Worm (Caenorhabditis elegans) whole organism, L1 larva: ENCODE results near the gene srx-74.

Source experiments
- C04F5.9 ChIP-seq: sonication (generic microtip); optimal IDR thresholded peaks from 2 replicates; lab custom pipeline; 2016; ENCODE audit warnings: missing genetic modification characterization, missing compliant biosample characterization
- C34B4.2 ChIP-seq: sonication (generic microtip); optimal IDR thresholded peaks from 2 replicates; lab custom pipeline; 2017; ENCODE audit warnings: mild to moderate bottlenecking, missing genetic modification characterization, missing compliant biosample characterization
- Y116A8C.19 ChIP-seq: sonication (generic microtip); optimal IDR thresholded peaks from 2 replicates; lab custom pipeline; 2016; ENCODE audit warnings: missing compliant biosample characterization, missing genetic modification characterization, borderline replicate concordance
- aha-1 ChIP-seq: fragments of 150-350 bp; optimal IDR thresholded peaks from 2 replicates; lab custom pipeline; 2014; ENCODE audit warnings: missing biosample characterization, missing genetic modification characterization
- ama-1 ChIP-seq: fragments of 150-350 bp; optimal IDR thresholded peaks from 2 replicates; lab custom pipeline; 2014
- blmp-1 ChIP-seq: fragments of 150-350 bp; optimal IDR thresholded peaks from 2 replicates; lab custom pipeline; 2014; ENCODE audit warnings: missing biosample characterization, missing genetic modification characterization
- ceh-8 ChIP-seq: fragments of 200-800 bp; sonication (Bioruptor generic); optimal IDR thresholded peaks from 2 replicates; lab custom pipeline; 2018; ENCODE audit warnings: mild to moderate bottlenecking, missing genetic modification characterization, moderate library complexity, missing compliant biosample characterization
- ceh-88 ChIP-seq: fragments of 200-800 bp; sonication (Bioruptor generic); IDR thresholded peaks from 2 replicates; pipeline ENCODE4 v1.3.6; 2022; ENCODE audit warnings: missing genetic modification characterization, missing compliant biosample characterization
- ces-1 ChIP-seq: fragments of 150-350 bp; optimal IDR thresholded peaks from 2 replicates; lab custom pipeline; 2014; ENCODE audit warnings: missing biosample characterization, missing genetic modification reagents, missing genetic modification characterization
- dpl-1 ChIP-seq, 3 experiments: fragments of 150-350 bp in 2 of 3; sonication (generic microtip) in 1 of 3; optimal IDR thresholded peaks; 2 replicates each; lab custom pipeline; 2014 to 2017; ENCODE audit warnings: missing biosample characterization in 3 of 3, missing genetic modification characterization in 3 of 3, missing genetic modification reagents in 3 of 3
- efl-3 ChIP-seq: fragments of 200-800 bp; sonication (Bioruptor generic); optimal IDR thresholded peaks from 2 replicates; lab custom pipeline; 2018; ENCODE audit warnings: mild to moderate bottlenecking, missing genetic modification characterization, missing compliant biosample characterization
- egl-13 ChIP-seq: sonication (generic microtip); optimal IDR thresholded peaks from 2 replicates; lab custom pipeline; 2016; ENCODE audit warnings: missing genotype, missing genetic modification reagents, missing genetic modification characterization, missing compliant biosample characterization
- egl-27 ChIP-seq, 2 experiments: fragments of 150-350 bp in 1 of 2; sonication (generic microtip); optimal IDR thresholded peaks; 3 replicates each; lab custom pipeline; 2017 to 2018; ENCODE audit warnings: missing biosample characterization in 2 of 2, missing genetic modification characterization in 2 of 2, missing genetic modification reagents in 2 of 2
- elt-2 ChIP-seq: sonication (generic microtip); optimal IDR thresholded peaks from 2 replicates; lab custom pipeline; 2016; ENCODE audit warnings: missing genetic modification characterization, mild to moderate bottlenecking, inconsistent platforms, missing compliant biosample characterization, missing genetic modification reagents
- fkh-4 ChIP-seq: sonication (generic microtip); optimal IDR thresholded peaks from 2 replicates; lab custom pipeline; 2016; ENCODE audit warnings: missing compliant biosample characterization, missing genetic modification characterization, borderline replicate concordance
- fkh-8 ChIP-seq: sonication (generic microtip); optimal IDR thresholded peaks from 2 replicates; lab custom pipeline; 2016; ENCODE audit warnings: mild to moderate bottlenecking, missing genetic modification characterization, missing compliant biosample characterization
- grh-1 ChIP-seq: fragments of 200-800 bp; sonication (Bioruptor generic); IDR thresholded peaks from 2 replicates; pipeline ENCODE4 v1.3.6; 2022; ENCODE audit warnings: missing genetic modification reagents, missing genetic modification characterization, missing compliant biosample characterization
- hpl-2 ChIP-seq: fragments of 150-350 bp; optimal IDR thresholded peaks from 2 replicates; lab custom pipeline; 2014; ENCODE audit warnings: missing biosample characterization, missing genetic modification reagents, missing genetic modification characterization
- irx-1 ChIP-seq: sonication (generic microtip); optimal IDR thresholded peaks from 2 replicates; lab custom pipeline; 2016; ENCODE audit warnings: missing genetic modification characterization, missing compliant biosample characterization
- isw-1 ChIP-seq: fragments of 200-800 bp; sonication (Bioruptor generic); IDR thresholded peaks from 2 replicates; pipeline ENCODE4 v1.3.6; 2022; ENCODE audit warnings: missing genetic modification characterization, missing compliant biosample characterization
- jun-1 ChIP-seq: fragments of 150-350 bp; optimal IDR thresholded peaks from 2 replicates; lab custom pipeline; 2014; ENCODE audit warnings: missing biosample characterization, missing genetic modification reagents, missing genetic modification characterization
- lin-13 ChIP-seq: fragments of 150-350 bp; optimal IDR thresholded peaks from 2 replicates; lab custom pipeline; 2014; ENCODE audit warnings: missing biosample characterization, missing genetic modification reagents, missing genetic modification characterization
- lin-14 ChIP-seq: fragments of 200-800 bp; sonication (Bioruptor generic); optimal IDR thresholded peaks from 2 replicates; lab custom pipeline; 2018; ENCODE audit warnings: mild to moderate bottlenecking, missing genetic modification characterization, moderate library complexity, missing compliant biosample characterization
- lin-39 ChIP-seq: fragments of 150-350 bp; optimal IDR thresholded peaks from 2 replicates; lab custom pipeline; 2014; ENCODE audit warnings: missing biosample characterization, missing genetic modification reagents, missing genetic modification characterization
- lir-3 ChIP-seq: sonication (generic microtip); optimal IDR thresholded peaks from 2 replicates; lab custom pipeline; 2016; ENCODE audit warnings: mild to moderate bottlenecking, missing genetic modification characterization, moderate library complexity, missing compliant biosample characterization; ENCODE audit not compliant: poor library complexity
- lsy-2 ChIP-seq, 2 experiments: fragments of 150-350 bp; optimal IDR thresholded peaks; 2 replicates each; lab custom pipeline; 2014; ENCODE audit warnings: missing biosample characterization in 2 of 2, missing genetic modification characterization in 2 of 2
- mab-9 ChIP-seq: fragments of 200-800 bp; sonication (Bioruptor generic); IDR thresholded peaks from 2 replicates; pipeline ENCODE4 v1.3.6; 2022; ENCODE audit warnings: missing genetic modification reagents, missing genetic modification characterization, missing compliant biosample characterization
- mdl-1 ChIP-seq, 2 experiments: fragments of 150-350 bp; optimal IDR thresholded peaks; 2 replicates each; lab custom pipeline; 2014 to 2017; ENCODE audit warnings: missing biosample characterization in 2 of 2, missing genetic modification characterization in 2 of 2, inconsistent platforms in 1 of 2
- mef-2 ChIP-seq: fragments of 150-350 bp; optimal IDR thresholded peaks from 2 replicates; lab custom pipeline; 2014; ENCODE audit warnings: missing biosample characterization, missing genetic modification characterization
- mep-1 ChIP-seq: fragments of 150-350 bp; optimal IDR thresholded peaks from 2 replicates; lab custom pipeline; 2014; ENCODE audit warnings: missing biosample characterization, missing genetic modification characterization
- nhr-11 ChIP-seq: fragments of 150-350 bp; optimal IDR thresholded peaks from 2 replicates; lab custom pipeline; 2014; ENCODE audit warnings: missing biosample characterization, missing genetic modification characterization
- nhr-19 ChIP-seq: fragments of 200-800 bp; sonication (Bioruptor generic); conservative IDR thresholded peaks from 2 replicates; pipeline ENCODE4 v1.3.6; 2022; ENCODE audit warnings: missing genetic modification characterization, missing compliant biosample characterization
- nhr-237 ChIP-seq: fragments of 150-350 bp; optimal IDR thresholded peaks from 2 replicates; lab custom pipeline; 2014; ENCODE audit warnings: missing biosample characterization, missing genetic modification characterization
- nhr-28 ChIP-seq: fragments of 150-350 bp; optimal IDR thresholded peaks from 2 replicates; lab custom pipeline; 2014; ENCODE audit warnings: missing biosample characterization, missing genetic modification characterization
- nhr-47 ChIP-seq: sonication (generic microtip); optimal IDR thresholded peaks from 2 replicates; lab custom pipeline; 2016; ENCODE audit warnings: mild to moderate bottlenecking, missing genetic modification characterization, moderate library complexity, missing compliant biosample characterization
- nhr-71 ChIP-seq: sonication (generic microtip); optimal IDR thresholded peaks from 2 replicates; lab custom pipeline; 2016; ENCODE audit warnings: mild to moderate bottlenecking, missing genetic modification characterization, moderate library complexity, missing compliant biosample characterization
- nhr-76 ChIP-seq: sonication (generic microtip); optimal IDR thresholded peaks from 2 replicates; lab custom pipeline; 2017; ENCODE audit warnings: missing biosample characterization, missing genetic modification characterization
- nhr-77 ChIP-seq: fragments of 150-350 bp; optimal IDR thresholded peaks from 2 replicates; lab custom pipeline; 2014; ENCODE audit warnings: missing biosample characterization, missing genetic modification characterization
- nhr-84 ChIP-seq: sonication (generic microtip); optimal IDR thresholded peaks from 2 replicates; lab custom pipeline; 2017; ENCODE audit warnings: missing biosample characterization, missing genetic modification characterization
- nhr-85 ChIP-seq: sonication (generic microtip); peaks from one replicate; lab custom pipeline; 2016; ENCODE audit warnings: missing genetic modification characterization, inconsistent platforms, missing compliant biosample characterization
- nhr-90 ChIP-seq: sonication (generic microtip); optimal IDR thresholded peaks from 2 replicates; lab custom pipeline; 2016; ENCODE audit warnings: mild to moderate bottlenecking, missing genetic modification characterization, missing compliant biosample characterization; ENCODE audit not compliant: poor library complexity
- pag-3 ChIP-seq: sonication (generic microtip); optimal IDR thresholded peaks from 2 replicates; lab custom pipeline; 2017; ENCODE audit warnings: missing genetic modification characterization, mild to moderate bottlenecking, missing compliant biosample characterization, antibody characterized with exemption, borderline replicate concordance; ENCODE audit not compliant: insufficient read depth
- pax-3 ChIP-seq: fragments of 200-800 bp; sonication (Bioruptor generic); optimal IDR thresholded peaks from 2 replicates; lab custom pipeline; 2018; ENCODE audit warnings: mild to moderate bottlenecking, missing genetic modification characterization, moderate library complexity, missing compliant biosample characterization
- skn-1 ChIP-seq: fragments of 150-350 bp; optimal IDR thresholded peaks from 2 replicates; lab custom pipeline; 2014; ENCODE audit warnings: missing biosample characterization, missing genetic modification characterization
- snpc-4 ChIP-seq: fragments of 150-350 bp; optimal IDR thresholded peaks from 2 replicates; lab custom pipeline; 2014; ENCODE audit warnings: missing biosample characterization, missing genetic modification characterization
- sptf-1 ChIP-seq: fragments of 150-350 bp; optimal IDR thresholded peaks from 2 replicates; lab custom pipeline; 2014; ENCODE audit warnings: missing biosample characterization, missing genetic modification characterization
- sup-37 ChIP-seq: fragments of 200-800 bp; sonication (Bioruptor generic); optimal IDR thresholded peaks from 2 replicates; lab custom pipeline; 2018; ENCODE audit warnings: mild to moderate bottlenecking, missing genetic modification characterization, missing compliant biosample characterization
- swsn-7 ChIP-seq: sonication (generic microtip); optimal IDR thresholded peaks from 2 replicates; lab custom pipeline; 2016; ENCODE audit warnings: missing genetic modification characterization, missing compliant biosample characterization
- tbx-2 ChIP-seq: sonication (generic microtip); optimal IDR thresholded peaks from 2 replicates; lab custom pipeline; 2016; ENCODE audit warnings: missing genetic modification characterization, missing compliant biosample characterization
- unc-130 ChIP-seq: fragments of 150-350 bp; optimal IDR thresholded peaks from 2 replicates; lab custom pipeline; 2017; ENCODE audit warnings: missing biosample characterization, missing genetic modification characterization, inconsistent platforms
- unc-86 ChIP-seq: sonication (generic microtip); optimal IDR thresholded peaks from 2 replicates; lab custom pipeline; 2016; ENCODE audit warnings: missing genetic modification characterization, missing compliant biosample characterization
- vab-15 ChIP-seq: sonication (generic microtip); optimal IDR thresholded peaks from 2 replicates; lab custom pipeline; 2017; ENCODE audit warnings: missing genotype, mild to moderate bottlenecking, missing genetic modification characterization, missing compliant biosample characterization
- zag-1 ChIP-seq: fragments of 150-350 bp; optimal IDR thresholded peaks from 2 replicates; lab custom pipeline; 2014; ENCODE audit warnings: missing biosample characterization, missing genetic modification characterization

Gene srx-74

DNA sequence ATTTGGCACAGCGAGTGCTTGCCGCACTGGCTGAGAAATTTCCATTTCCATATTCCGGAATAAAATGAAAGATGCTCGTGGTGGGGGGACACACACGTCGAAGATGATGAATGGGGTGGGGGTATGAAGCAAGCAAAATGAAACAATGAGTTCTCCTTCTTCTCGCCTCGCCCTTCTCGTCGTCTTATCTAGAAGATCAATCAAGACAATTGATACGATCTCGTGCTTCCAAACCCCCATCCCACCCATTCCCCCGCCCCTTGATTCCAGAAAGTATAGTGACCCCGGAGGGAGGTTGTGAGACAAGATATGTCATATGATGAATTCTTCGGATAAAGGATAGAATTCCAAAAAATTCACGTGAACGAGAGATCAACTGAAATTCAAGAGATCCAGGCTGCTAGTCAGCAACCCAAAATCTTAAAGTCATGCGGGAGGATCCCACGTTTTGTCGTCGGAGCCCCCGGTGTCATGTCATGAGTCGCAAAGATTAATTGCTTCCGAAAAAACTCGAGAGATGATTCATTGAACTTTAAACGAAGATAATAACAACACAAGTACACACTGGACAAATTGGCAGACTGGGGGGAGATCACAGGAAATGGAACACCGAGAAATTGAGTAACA lies 32.3 kb upstream of the srx-74 start (continued):
- TF ChIP-seq Y116A8C.19 (tag; lab: Kevin White, UChicago) (no peak), mef-2 (no peak), isw-1 (GFP tag; lab: Robert Waterston, UW) (no peak), irx-1 (no peak), unc-130 (tag; lab: Kevin White, UChicago) (no peak), lin-13 (GFP tag; lab: Kevin White, UChicago) (no peak), nhr-47 (tag; lab: Kevin White, UChicago) (no peak), blmp-1 (tag; lab: Kevin White, UChicago) (peak; percentile 16), lsy-2 (tag; optimal IDR thresholded peaks at IDR 0.05; lab: Kevin White, UChicago) (peak; percentile 9 to 62), lin-14 (GFP tag; lab: Kevin White, UChicago) (peak; percentile 56), snpc-4 (tag; lab: Kevin White, UChicago) (no peak), hpl-2 (no peak), egl-13 (tag; lab: Kevin White, UChicago) (no peak), fkh-8 (tag; lab: Kevin White, UChicago) (no peak), nhr-77 (tag; lab: Kevin White, UChicago) (no peak), nhr-11 (tag; lab: Kevin White, UChicago) (peak; percentile 55), nhr-85 (tag; lab: Kevin White, UChicago) (peak; percentile 66), efl-3 (no peak), nhr-84 (no peak), dpl-1 (GFP tag; optimal IDR thresholded peaks at IDR 0.05; lab: Kevin White, UChicago) (no peak), skn-1 (tag; lab: Kevin White, UChicago) (no peak), nhr-76 (tag; lab: Kevin White, UChicago) (no peak), swsn-7 (no peak), zag-1 (tag; lab: Kevin White, UChicago) (no peak), nhr-71 (tag; lab: Kevin White, UChicago) (peak; percentile 65), nhr-28 (tag; lab: Kevin White, UChicago) (no peak), lir-3 (tag; lab: Kevin White, UChicago) (peak; percentile 57), ceh-8 (GFP tag; lab: Kevin White, UChicago) (no peak), nhr-90 (no peak), ces-1 (no peak), jun-1 (tag; lab: Kevin White, UChicago) (no peak), egl-27 (tag; optimal IDR thresholded peaks at IDR 0.05; lab: Kevin White, UChicago) (no peak), sup-37 (GFP tag; lab: Kevin White, UChicago) (peak; percentile 43), C34B4.2 (tag; lab: Kevin White, UChicago) (no peak), mab-9 (GFP tag; lab: Robert Waterston, UW) (no peak), aha-1 (tag; lab: Kevin White, UChicago) (no peak), mdl-1 (tag; optimal IDR thresholded peaks at IDR 0.05; lab: Kevin White, UChicago) (peak in 1 of 2 experiments; percentile 23), pax-3 (tag; lab: Kevin White, UChicago) (no peak), C04F5.9 (tag; lab: Kevin White, UChicago) (no peak), elt-2 (tag; lab: Kevin White, UChicago) (no peak), ceh-88 (GFP tag; lab: Robert Waterston, UW) (no peak), nhr-237 (tag; lab: Kevin White, UChicago) (no peak), vab-15 (tag; lab: Kevin White, UChicago) (peak; percentile 68), ama-1 (lab: Kevin White, UChicago) (no peak), pag-3 (tag; lab: Kevin White, UChicago) (no peak), sptf-1 (tag; lab: Kevin White, UChicago) (no peak), fkh-4 (tag; lab: Kevin White, UChicago) (no peak), unc-86 (no peak), nhr-19 (GFP tag; lab: Robert Waterston, UW) (peak; percentile 46), lin-39 (tag; lab: Kevin White, UChicago) (peak; percentile 27), tbx-2 (tag; lab: Kevin White, UChicago) (peak; percentile 14), mep-1 (tag; lab: Kevin White, UChicago) (no peak), grh-1 (GFP tag; lab: Robert Waterston, UW) (no peak)
